Worm (Caenorhabditis elegans) whole organism, L3 larva: ENCODE measurements around the gene C33G8.2.

Experiments used
- R02D3.7 ChIP-seq: fragments of 150-350 bp; optimal IDR thresholded peaks from 2 replicates; lab custom pipeline; 2014; ENCODE audit warnings: missing biosample characterization, missing genetic modification characterization
- ZK546.5 ChIP-seq: sonication (generic microtip); optimal IDR thresholded peaks from 2 replicates; lab custom pipeline; 2017; ENCODE audit warnings: missing biosample characterization, missing genetic modification characterization
- aly-2 ChIP-seq: fragments of 150-350 bp; optimal IDR thresholded peaks from 2 replicates; lab custom pipeline; 2014; ENCODE audit warnings: missing biosample characterization, missing genetic modification characterization
- ama-1 ChIP-seq: fragments of 150-350 bp; optimal IDR thresholded peaks from 2 replicates; lab custom pipeline; 2018
- ceh-16 ChIP-seq: sonication (generic microtip); optimal IDR thresholded peaks from 2 replicates; lab custom pipeline; 2017; ENCODE audit warnings: missing biosample characterization, missing genetic modification characterization
- ceh-28 ChIP-seq: fragments of 150-350 bp; optimal IDR thresholded peaks from 2 replicates; lab custom pipeline; 2014; ENCODE audit warnings: missing biosample characterization, missing genetic modification reagents, missing genetic modification characterization
- ceh-82 ChIP-seq: fragments of 150-350 bp; optimal IDR thresholded peaks from 2 replicates; lab custom pipeline; 2014; ENCODE audit warnings: missing biosample characterization, missing genetic modification characterization
- ceh-9 ChIP-seq: sonication (generic microtip); optimal IDR thresholded peaks from 2 replicates; lab custom pipeline; 2018; ENCODE audit warnings: missing biosample characterization, missing genetic modification characterization
- egl-27 ChIP-seq: sonication (generic microtip); optimal IDR thresholded peaks from 4 replicates; lab custom pipeline; 2017; ENCODE audit warnings: missing biosample characterization, missing genetic modification reagents, missing genetic modification characterization
- egl-5 ChIP-seq: fragments of 150-350 bp; optimal IDR thresholded peaks from 2 replicates; lab custom pipeline; 2017; ENCODE audit warnings: missing biosample characterization, missing genetic modification reagents, missing genetic modification characterization, inconsistent platforms
- elt-1 ChIP-seq: fragments of 150-350 bp; optimal IDR thresholded peaks from 2 replicates; lab custom pipeline; 2014; ENCODE audit warnings: missing biosample characterization, missing genetic modification characterization
- elt-2 ChIP-seq: sonication (generic microtip); optimal IDR thresholded peaks from 2 replicates; lab custom pipeline; 2016; ENCODE audit warnings: missing genetic modification reagents, mild to moderate bottlenecking, missing genetic modification characterization, missing compliant biosample characterization
- elt-3 ChIP-seq, 3 experiments: fragments of 150-350 bp in 1 of 3; sonication (generic microtip) in 2 of 3; optimal IDR thresholded peaks; 2 replicates in 2 of 3; 4 replicates in 1 of 3; lab custom pipeline; 2014 to 2017; ENCODE audit warnings: missing biosample characterization in 3 of 3, missing genetic modification characterization in 3 of 3
- fkh-10 ChIP-seq: sonication (generic microtip); optimal IDR thresholded peaks from 2 replicates; lab custom pipeline; 2017; ENCODE audit warnings: missing biosample characterization, missing genetic modification reagents, missing genetic modification characterization
- fkh-2 ChIP-seq: fragments of 150-350 bp; optimal IDR thresholded peaks from 2 replicates; lab custom pipeline; 2014; ENCODE audit warnings: missing biosample characterization, missing genetic modification reagents, missing genetic modification characterization
- hmg-11 ChIP-seq: sonication (generic microtip); optimal IDR thresholded peaks from 2 replicates; lab custom pipeline; 2016; ENCODE audit warnings: missing genetic modification characterization, missing compliant biosample characterization
- lin-15B ChIP-seq: fragments of 150-350 bp; optimal IDR thresholded peaks from 2 replicates; lab custom pipeline; 2014; ENCODE audit warnings: missing biosample characterization, missing genetic modification characterization
- lin-39 ChIP-seq: fragments of 150-350 bp; optimal IDR thresholded peaks from 2 replicates; lab custom pipeline; 2018; ENCODE audit warnings: missing biosample characterization, missing genetic modification reagents, missing genetic modification characterization
- lsy-12 ChIP-seq: sonication (generic microtip); optimal IDR thresholded peaks from 2 replicates; lab custom pipeline; 2016; ENCODE audit warnings: mild to moderate bottlenecking, missing genetic modification characterization, missing compliant biosample characterization
- nfya-1 ChIP-seq: sonication (generic microtip); optimal IDR thresholded peaks from 2 replicates; lab custom pipeline; 2017; ENCODE audit warnings: missing genetic modification characterization, mild to moderate bottlenecking, missing compliant biosample characterization, antibody characterized with exemption, moderate library complexity; ENCODE audit not compliant: insufficient read depth
- nhr-12 ChIP-seq: fragments of 150-350 bp; optimal IDR thresholded peaks from 2 replicates; lab custom pipeline; 2014; ENCODE audit warnings: missing biosample characterization, missing genetic modification characterization
- nhr-23 ChIP-seq: fragments of 150-350 bp; optimal IDR thresholded peaks from 2 replicates; lab custom pipeline; 2014; ENCODE audit warnings: missing biosample characterization, missing genetic modification reagents, missing genetic modification characterization
- nhr-25 ChIP-seq: sonication (generic microtip); optimal IDR thresholded peaks from 2 replicates; lab custom pipeline; 2017; ENCODE audit warnings: missing biosample characterization, missing genetic modification characterization
- nhr-28 ChIP-seq: fragments of 150-350 bp; optimal IDR thresholded peaks from 2 replicates; lab custom pipeline; 2014; ENCODE audit warnings: missing biosample characterization, missing genetic modification characterization
- nhr-43 ChIP-seq: sonication (generic microtip); optimal IDR thresholded peaks from 2 replicates; lab custom pipeline; 2016; ENCODE audit warnings: mild to moderate bottlenecking, missing genetic modification characterization, missing compliant biosample characterization; ENCODE audit not compliant: poor library complexity, severe bottlenecking
- nhr-67 ChIP-seq: fragments of 150-350 bp; optimal IDR thresholded peaks from 2 replicates; lab custom pipeline; 2014; ENCODE audit warnings: missing biosample characterization, missing genetic modification characterization
- nhr-76 ChIP-seq: fragments of 150-350 bp; sonication (generic microtip); optimal IDR thresholded peaks from 5 replicates; lab custom pipeline; 2014; ENCODE audit warnings: missing biosample characterization, missing genetic modification characterization
- nhr-77 ChIP-seq: fragments of 150-350 bp; optimal IDR thresholded peaks from 2 replicates; lab custom pipeline; 2014; ENCODE audit warnings: missing biosample characterization, missing genetic modification characterization
- pqm-1 ChIP-seq: fragments of 150-350 bp; optimal IDR thresholded peaks from 2 replicates; lab custom pipeline; 2017; ENCODE audit warnings: missing biosample characterization, missing genetic modification characterization, inconsistent platforms
- sea-2 ChIP-seq: fragments of 150-350 bp; sonication (generic microtip); optimal IDR thresholded peaks from 4 replicates; lab custom pipeline; 2014; ENCODE audit warnings: missing biosample characterization, missing genetic modification reagents, missing genetic modification characterization
- skn-1 ChIP-seq: fragments of 150-350 bp; optimal IDR thresholded peaks from 2 replicates; lab custom pipeline; 2014; ENCODE audit warnings: missing biosample characterization, missing genetic modification characterization
- unc-39 ChIP-seq: sonication (generic microtip); optimal IDR thresholded peaks from 4 replicates; lab custom pipeline; 2017; ENCODE audit warnings: missing biosample characterization, missing genetic modification characterization
- unc-62 ChIP-seq: fragments of 150-350 bp; sonication (generic microtip); optimal IDR thresholded peaks from 4 replicates; lab custom pipeline; 2014; ENCODE audit warnings: missing biosample characterization, missing genetic modification reagents, missing genetic modification characterization
- zag-1 ChIP-seq: fragments of 150-350 bp; optimal IDR thresholded peaks from 2 replicates; lab custom pipeline; 2014; ENCODE audit warnings: missing biosample characterization, missing genetic modification characterization
- ztf-11 ChIP-seq: fragments of 150-350 bp; optimal IDR thresholded peaks from 2 replicates; lab custom pipeline; 2014; ENCODE audit warnings: missing biosample characterization, missing genetic modification characterization
- ztf-4 ChIP-seq: fragments of 150-350 bp; optimal IDR thresholded peaks from 2 replicates; lab custom pipeline; 2014; ENCODE audit warnings: missing biosample characterization, missing genetic modification characterization

C33G8.2 gene

ce11 chrV:7009461-7009860 lies at the start of gene C33G8.2:
Gene C33G8.2, plus strand, starts transcription at chrV:7009761.
- TF ChIP-seq R02D3.7 (no peak), nhr-25 (tag; lab: Kevin White, UChicago) (no peak), nhr-43 (tag; lab: Kevin White, UChicago) (no peak), egl-5 (tag; lab: Kevin White, UChicago) (no peak), ceh-16 (tag; lab: Kevin White, UChicago) (no peak), unc-62 (GFP tag; lab: Kevin White, UChicago) (no peak), ceh-28 (tag; lab: Kevin White, UChicago) (no peak)

ce11 chrV:6969950-6970532 lies 39.5 kb upstream of the C33G8.2 start, which contains the start of gene ptr-15:
Gene ptr-15, minus strand, starts transcription at chrV:6970000.
- TF ChIP-seq fkh-10 (GFP tag; lab: Kevin White, UChicago) (no peak), elt-3 (tag; optimal IDR thresholded peaks at IDR 0.05; lab: Kevin White, UChicago) (peak in 1 of 3 experiments; percentile 19), lin-15B (tag; lab: Kevin White, UChicago) (no peak), elt-2 (tag; lab: Kevin White, UChicago) (no peak), nhr-23 (tag; lab: Kevin White, UChicago) (peak; percentile 82), nhr-43 (tag; lab: Kevin White, UChicago) (peak; percentile 34), lsy-12 (tag; lab: Kevin White, UChicago) (no peak), ceh-82 (no peak), nhr-25 (tag; lab: Kevin White, UChicago) (peak; percentile 13), nhr-67 (tag; lab: Kevin White, UChicago) (no peak)

- no peak for TF ChIP-seq hmg-11 (tag; lab: Kevin White, UChicago)
- no peak for TF ChIP-seq ztf-4 (tag; lab: Kevin White, UChicago)
- no peak for TF ChIP-seq elt-1 (tag; lab: Kevin White, UChicago)
- no peak for TF ChIP-seq nhr-67 (tag; lab: Kevin White, UChicago)
- no peak for TF ChIP-seq lin-15B (tag; lab: Kevin White, UChicago)
- TF ChIP-seq sea-2 (GFP tag; lab: Kevin White, UChicago), result no peak
- TF ChIP-seq R02D3.7, result no peak
- TF ChIP-seq nhr-43 (tag; lab: Kevin White, UChicago), result no peak
Observed at ce11 chrV:6971567-6971966, 38.0 kb upstream of the C33G8.2 start, which contains the start of gene srx-59. Gene srx-59, plus strand, starts transcription at chrV:6971867.

ce11 chrV:6976047-6976446 lies 33.5 kb upstream of the C33G8.2 start, which contains the start of gene srx-16:
Gene srx-16, plus strand, starts transcription at chrV:6976347.
- no peak for TF ChIP-seq nhr-25 (tag; lab: Kevin White, UChicago)
- TF ChIP-seq zag-1 (tag; lab: Kevin White, UChicago), result no peak
- no peak for TF ChIP-seq ztf-11
- no peak for TF ChIP-seq nhr-43 (tag; lab: Kevin White, UChicago)
- TF ChIP-seq nhr-28 (tag; lab: Kevin White, UChicago), result no peak
- TF ChIP-seq lin-39, result no peak
- no peak for TF ChIP-seq elt-3 (tag; optimal IDR thresholded peaks at IDR 0.05; lab: Kevin White, UChicago)
- no peak for TF ChIP-seq nhr-76
- no peak for TF ChIP-seq fkh-2 (tag; lab: Kevin White, UChicago)
- no peak for TF ChIP-seq ceh-16 (tag; lab: Kevin White, UChicago)
- TF ChIP-seq aly-2 (tag; lab: Kevin White, UChicago), result no peak
- TF ChIP-seq ama-1, result no peak
- no peak for TF ChIP-seq ceh-28 (tag; lab: Kevin White, UChicago)
- TF ChIP-seq ceh-82, result no peak
- no peak for TF ChIP-seq nhr-67 (tag; lab: Kevin White, UChicago)
- TF ChIP-seq pqm-1 (tag; lab: Kevin White, UChicago), result no peak
- TF ChIP-seq nhr-23 (tag; lab: Kevin White, UChicago), result no peak

- TF ChIP-seq lsy-12 (tag; lab: Kevin White, UChicago), result no peak
- no peak for TF ChIP-seq nhr-12 (tag; lab: Kevin White, UChicago)
- no peak for TF ChIP-seq skn-1
- TF ChIP-seq unc-62 (GFP tag; lab: Kevin White, UChicago), result no peak
- TF ChIP-seq ceh-16 (tag; lab: Kevin White, UChicago), result no peak
- no peak for TF ChIP-seq nhr-77
- TF ChIP-seq ceh-9 (tag; lab: Kevin White, UChicago), result no peak
- no peak for TF ChIP-seq nhr-25 (tag; lab: Kevin White, UChicago)
- no peak for TF ChIP-seq nhr-28 (tag; lab: Kevin White, UChicago)
- no peak for TF ChIP-seq sea-2 (GFP tag; lab: Kevin White, UChicago)
- TF ChIP-seq nfya-1 (tag; lab: Kevin White, UChicago), result no peak
- TF ChIP-seq ztf-4 (tag; lab: Kevin White, UChicago), result no peak
- no peak for TF ChIP-seq ZK546.5 (tag; lab: Kevin White, UChicago)
- TF ChIP-seq egl-27 (tag; lab: Kevin White, UChicago), result no peak
- TF ChIP-seq unc-39 (tag; lab: Kevin White, UChicago), result no peak
- TF ChIP-seq, all 47 proteins: peak for 0
Observed at ce11 chrV:6979019-6979418, 30.5 kb upstream of the C33G8.2 start, which contains the start of gene sre-12. Gene sre-12, minus strand, starts transcription at chrV:6979119.
